Fruit fly (Drosophila melanogaster): Measurements from ENCODE around the gene Ag5r2.

The Ag5r2 gene

DNA sequence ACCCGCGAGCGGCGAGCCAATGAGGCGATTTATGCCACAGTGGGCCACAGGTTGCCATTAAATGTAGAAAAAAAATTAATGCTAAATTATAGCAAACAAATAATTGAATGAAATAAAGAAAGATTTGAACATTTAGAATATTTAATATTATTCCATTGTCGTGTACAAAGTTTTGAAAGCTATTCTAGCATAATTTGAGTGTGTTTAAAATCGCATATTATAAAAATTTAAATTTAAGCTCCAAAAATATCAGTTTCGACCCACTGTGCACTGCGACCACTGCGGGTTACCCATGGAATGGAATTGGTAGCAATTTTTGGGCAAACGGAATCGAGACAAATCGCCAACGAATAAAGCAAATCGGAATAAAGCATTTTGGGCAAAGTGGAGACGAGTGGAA is 40.0 kb downstream of the Ag5r2 start (continued):
- no peak for TF ChIP-seq h (optimal IDR thresholded peaks at IDR 0.05)
- no peak for TF ChIP-seq stwl (tag; optimal IDR thresholded peaks at IDR 0.05)
- peak; percentile 53 for TF ChIP-seq D19A (tag; optimal IDR thresholded peaks at IDR 0.05)

DNA sequence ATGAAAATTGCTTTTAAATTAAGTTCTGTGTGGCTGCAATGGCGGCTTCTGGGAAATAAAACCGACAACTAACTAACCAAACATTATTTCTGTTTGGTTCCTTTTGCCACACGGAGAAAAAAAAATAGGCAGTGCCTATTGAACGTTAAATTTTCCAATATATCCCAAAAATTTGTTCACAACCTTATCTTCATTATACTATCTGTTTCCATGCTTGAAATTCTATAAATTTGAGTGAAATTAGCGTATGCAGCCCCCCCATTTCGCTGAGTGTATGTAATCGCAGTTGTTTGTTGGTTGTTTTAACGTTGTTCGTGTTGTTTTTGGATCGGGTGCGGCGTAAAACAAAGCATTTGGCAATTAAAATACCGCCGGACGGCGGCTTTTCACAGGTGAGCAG is 45.4 kb downstream of the Ag5r2 start:
- peak; percentile 14 to 29 for TF ChIP-seq chif (GFP tag; optimal IDR thresholded peaks at IDR 0.05)
- 0 out of 2 replicates have a peak, but pooled peaks have one; percentile 16 for TF ChIP-seq CG6689 (GFP tag; IDR thresholded peaks at IDR 0.05)
- TF ChIP-seq CG17359 (tag; optimal IDR thresholded peaks at IDR 0.05) = peak; percentile 28
- TF ChIP-seq Meics (GFP tag; optimal IDR thresholded peaks at IDR 0.05) = peak; percentile 2
- TF ChIP-seq pum (GFP tag; optimal IDR thresholded peaks at IDR 0.05) = peak; percentile 29
- no peak for TF ChIP-seq btn (GFP tag; optimal IDR thresholded peaks at IDR 0.05)
- no peak for TF ChIP-seq gce (GFP tag; IDR thresholded peaks at IDR 0.05)
- 0 out of 2 replicates have a peak, but pooled peaks have one; percentile 32 for TF ChIP-seq CG17328 (GFP tag; IDR thresholded peaks at IDR 0.05)
- TF ChIP-seq ranshi (GFP tag; IDR thresholded peaks at IDR 0.05) = 0 out of 2 replicates have a peak, but pooled peaks have one; percentile 44
- TF ChIP-seq CG4820 (GFP tag; optimal IDR thresholded peaks at IDR 0.05) = no peak
- peak; percentile 30 for TF ChIP-seq CG2712 (tag; optimal IDR thresholded peaks at IDR 0.05)
- no peak for TF ChIP-seq vfl (GFP tag; optimal IDR thresholded peaks at IDR 0.05)
- TF ChIP-seq CG30403 (GFP tag; optimal IDR thresholded peaks at IDR 0.05) = peak; percentile 20
- TF ChIP-seq HLH3B (GFP tag; IDR thresholded peaks at IDR 0.05) = peak; percentile 34; the same call in 1 of the 2 replicates
- peak; percentile 44; the same call in 1 of the 2 replicates for TF ChIP-seq Drgx (GFP tag; IDR thresholded peaks at IDR 0.05)
- no peak for TF ChIP-seq prd (optimal IDR thresholded peaks at IDR 0.05)
- TF ChIP-seq prd (GFP tag; IDR thresholded peaks at IDR 0.05) = peak; percentile 38; the same call in 1 of the 3 replicates
- peak; percentile 34 for TF ChIP-seq dmrt99B (tag; optimal IDR thresholded peaks at IDR 0.05)
- TF ChIP-seq CG12744 (GFP tag; optimal IDR thresholded peaks at IDR 0.05) = no peak
- peak; percentile 10; the same call in 1 of the 2 replicates for TF ChIP-seq H2.0 (GFP tag; IDR thresholded peaks at IDR 0.05)
- no peak for TF ChIP-seq pan (optimal IDR thresholded peaks at IDR 0.05)
- TF ChIP-seq pan (GFP tag; optimal IDR thresholded peaks at IDR 0.05 in 1 of 2, IDR thresholded peaks at IDR 0.05 in 1 of 2) = peak in 1 of 2 experiments; percentile 18
- TF ChIP-seq otp (GFP tag; IDR thresholded peaks at IDR 0.05) = no peak
- TF ChIP-seq sens (GFP tag) = peak; percentile 42
- no peak for TF ChIP-seq Kr (GFP tag; optimal IDR thresholded peaks at IDR 0.05)
- peak; percentile 2 for TF ChIP-seq chn (GFP tag; optimal IDR thresholded peaks at IDR 0.05)
- TF ChIP-seq Ets65A (GFP tag) = peak; percentile 29
- no peak for TF ChIP-seq ash1 (GFP tag; optimal IDR thresholded peaks at IDR 0.05)
- TF ChIP-seq CG34376 (GFP tag; optimal IDR thresholded peaks at IDR 0.05) = no peak
- TF ChIP-seq psq (GFP tag; optimal IDR thresholded peaks at IDR 0.05) = no peak
- TF ChIP-seq CG4424 (GFP tag; optimal IDR thresholded peaks at IDR 0.05) = peak; percentile 15
- no peak for TF ChIP-seq CG1233 (GFP tag; optimal IDR thresholded peaks at IDR 0.05)
- TF ChIP-seq CG11093 (GFP tag; IDR thresholded peaks at IDR 0.05) = no peak
- no peak for TF ChIP-seq crp (GFP tag; optimal IDR thresholded peaks at IDR 0.05)
- TF ChIP-seq ro (GFP tag; IDR thresholded peaks at IDR 0.05) = no peak
- TF ChIP-seq CG1647 (GFP tag; optimal IDR thresholded peaks at IDR 0.05) = no peak
- no peak for TF ChIP-seq CG13424 (tag; optimal IDR thresholded peaks at IDR 0.05)
- peak in 1 of 2 experiments; percentile 30 for TF ChIP-seq Hr51 (GFP tag; optimal IDR thresholded peaks at IDR 0.05)
- TF ChIP-seq Oli (tag; optimal IDR thresholded peaks at IDR 0.05) = peak; percentile 26
- no peak for TF ChIP-seq CG16863 (GFP tag; optimal IDR thresholded peaks at IDR 0.05)
- no peak for TF ChIP-seq unc-4 (GFP tag; IDR thresholded peaks at IDR 0.05; ENCODE audit: partially characterized antibody)
- TF ChIP-seq CG14441 (GFP tag; IDR thresholded peaks at IDR 0.05) = no peak
- peak; percentile 33 for TF ChIP-seq Ssrp (tag; optimal IDR thresholded peaks at IDR 0.05)
- TF ChIP-seq Aef1 (GFP tag; IDR thresholded peaks at IDR 0.05) = 0 out of 3 replicates have a peak, but pooled peaks have one; percentile 12
- peak; percentile 13 for TF ChIP-seq CG5245 (GFP tag; optimal IDR thresholded peaks at IDR 0.05)
- 0 out of 2 replicates have a peak, but pooled peaks have one; percentile 10 for TF ChIP-seq Ada2b (GFP tag; IDR thresholded peaks at IDR 0.05)
- no peak for TF ChIP-seq CG9817 (tag; optimal IDR thresholded peaks at IDR 0.05)
